Worm (Caenorhabditis elegans) whole organism, mixed stage, embryonic: ENCODE results near the gene gst-42.

Experiments
- M03D4.4 ChIP-seq: sonication (generic microtip); optimal IDR thresholded peaks from 2 replicates; lab custom pipeline; 2017; ENCODE audit warnings: mild to moderate bottlenecking, missing genetic modification characterization, missing compliant biosample characterization
- blmp-1 ChIP-seq: fragments of 150-350 bp; optimal IDR thresholded peaks from 2 replicates; lab custom pipeline; 2014; ENCODE audit warnings: missing biosample characterization, missing genetic modification characterization
- ceh-39 ChIP-seq: fragments of 150-350 bp; optimal IDR thresholded peaks from 2 replicates; lab custom pipeline; 2014; ENCODE audit warnings: missing biosample characterization, missing genetic modification characterization
- ceh-43 ChIP-seq: fragments of 200-800 bp; sonication (Bioruptor generic); optimal IDR thresholded peaks from 2 replicates; lab custom pipeline; 2018; ENCODE audit warnings: mild to moderate bottlenecking, missing genetic modification characterization, moderate library complexity, missing compliant biosample characterization
- ceh-83 ChIP-seq: fragments of 200-800 bp; sonication (Bioruptor generic); optimal IDR thresholded peaks from 2 replicates; lab custom pipeline; 2018; ENCODE audit warnings: mild to moderate bottlenecking, missing genetic modification characterization, missing compliant biosample characterization
- ces-1 ChIP-seq: fragments of 150-350 bp; optimal IDR thresholded peaks from 2 replicates; lab custom pipeline; 2014; ENCODE audit warnings: missing biosample characterization, missing genetic modification reagents, missing genetic modification characterization
- cnd-1 ChIP-seq: fragments of 200-800 bp; sonication (Bioruptor generic); optimal IDR thresholded peaks from 2 replicates; lab custom pipeline; 2018; ENCODE audit warnings: mild to moderate bottlenecking, missing genetic modification characterization, missing compliant biosample characterization
- drap-1 ChIP-seq: fragments of 200-800 bp; sonication (Bioruptor generic); optimal IDR thresholded peaks from 3 replicates; lab custom pipeline; 2018; ENCODE audit warnings: mild to moderate bottlenecking, missing genetic modification characterization, missing compliant biosample characterization
- elt-1 ChIP-seq: sonication (generic microtip); optimal IDR thresholded peaks from 2 replicates; lab custom pipeline; 2017; ENCODE audit warnings: missing genetic modification characterization, mild to moderate bottlenecking, missing compliant biosample characterization, antibody characterized with exemption, moderate library complexity, borderline replicate concordance; ENCODE audit not compliant: insufficient read depth
- elt-3 ChIP-seq: fragments of 150-350 bp; optimal IDR thresholded peaks from 2 replicates; lab custom pipeline; 2014; ENCODE audit warnings: missing biosample characterization, missing genetic modification characterization
- ham-2 ChIP-seq: fragments of 200-800 bp; sonication (Bioruptor generic); optimal IDR thresholded peaks from 2 replicates; lab custom pipeline; 2018; ENCODE audit warnings: mild to moderate bottlenecking, missing genetic modification characterization, missing compliant biosample characterization
- hlh-1 ChIP-seq: fragments of 150-350 bp; optimal IDR thresholded peaks from 2 replicates; lab custom pipeline; 2014; ENCODE audit warnings: missing biosample characterization, missing genetic modification reagents, missing genetic modification characterization
- lin-13 ChIP-seq: fragments of 150-350 bp; optimal IDR thresholded peaks from 2 replicates; lab custom pipeline; 2014; ENCODE audit warnings: missing biosample characterization, missing genetic modification characterization
- lsy-2 ChIP-seq: fragments of 150-350 bp; optimal IDR thresholded peaks from 2 replicates; lab custom pipeline; 2014; ENCODE audit warnings: missing biosample characterization, missing genetic modification characterization
- mab-5 ChIP-seq: fragments of 150-350 bp; optimal IDR thresholded peaks from 2 replicates; lab custom pipeline; 2014; ENCODE audit warnings: missing biosample characterization, missing genetic modification characterization
- mep-1 ChIP-seq: fragments of 150-350 bp; optimal IDR thresholded peaks from 2 replicates; lab custom pipeline; 2017; ENCODE audit warnings: missing biosample characterization, missing genetic modification reagents, missing genetic modification characterization, inconsistent platforms
- mls-2 ChIP-seq: sonication (generic microtip); optimal IDR thresholded peaks from 2 replicates; lab custom pipeline; 2016; ENCODE audit warnings: mild to moderate bottlenecking, missing genetic modification characterization, moderate library complexity, missing compliant biosample characterization
- nhr-12 ChIP-seq: fragments of 150-350 bp; optimal IDR thresholded peaks from 2 replicates; lab custom pipeline; 2014; ENCODE audit warnings: missing biosample characterization, missing genetic modification characterization
- nhr-2 ChIP-seq: fragments of 150-350 bp; optimal IDR thresholded peaks from 2 replicates; lab custom pipeline; 2014; ENCODE audit warnings: missing biosample characterization, missing genetic modification characterization
- nhr-237 ChIP-seq: fragments of 150-350 bp; optimal IDR thresholded peaks from 2 replicates; lab custom pipeline; 2014; ENCODE audit warnings: missing biosample characterization, missing genetic modification characterization
- nhr-28 ChIP-seq: fragments of 150-350 bp; optimal IDR thresholded peaks from 2 replicates; lab custom pipeline; 2014; ENCODE audit warnings: missing biosample characterization, missing genetic modification characterization
- nhr-76 ChIP-seq: sonication (generic microtip); optimal IDR thresholded peaks from 2 replicates; lab custom pipeline; 2017; ENCODE audit warnings: missing biosample characterization, missing genetic modification characterization
- pha-4 ChIP-seq: fragments of 150-350 bp; optimal IDR thresholded peaks from 2 replicates; lab custom pipeline; 2018; ENCODE audit warnings: missing biosample characterization, missing genetic modification reagents, missing genetic modification characterization
- snpc-4 ChIP-seq: fragments of 150-350 bp; optimal IDR thresholded peaks from 2 replicates; lab custom pipeline; 2014; ENCODE audit warnings: missing biosample characterization, missing genetic modification characterization
- sptf-1 ChIP-seq: sonication (generic microtip); optimal IDR thresholded peaks from 2 replicates; lab custom pipeline; 2017; ENCODE audit warnings: mild to moderate bottlenecking, missing genetic modification characterization, moderate library complexity, missing compliant biosample characterization
- tbx-8 ChIP-seq: fragments of 200-800 bp; sonication (Bioruptor generic); optimal IDR thresholded peaks from 2 replicates; lab custom pipeline; 2018; ENCODE audit warnings: mild to moderate bottlenecking, missing genetic modification characterization, moderate library complexity, missing compliant biosample characterization
- unc-120 ChIP-seq: sonication (generic microtip); optimal IDR thresholded peaks from 2 replicates; lab custom pipeline; 2017; ENCODE audit warnings: missing genetic modification characterization, missing compliant biosample characterization; ENCODE audit not compliant: poor library complexity, severe bottlenecking
- unc-39 ChIP-seq: fragments of 150-350 bp; optimal IDR thresholded peaks from 2 replicates; lab custom pipeline; 2014; ENCODE audit warnings: missing biosample characterization, missing genetic modification characterization
- unc-62 ChIP-seq: fragments of 150-350 bp; optimal IDR thresholded peaks from 2 replicates; lab custom pipeline; 2014; ENCODE audit warnings: missing biosample characterization, missing genetic modification reagents, missing genetic modification characterization
- zip-8 ChIP-seq: fragments of 150-350 bp; optimal IDR thresholded peaks from 2 replicates; lab custom pipeline; 2014; ENCODE audit warnings: missing biosample characterization, missing genetic modification characterization
- ztf-11 ChIP-seq: fragments of 150-350 bp; optimal IDR thresholded peaks from 2 replicates; lab custom pipeline; 2014; ENCODE audit warnings: missing biosample characterization, missing genetic modification characterization

Gene gst-42

ce11 chrX:11712230-11712853, 15.4 kb downstream of the gst-42 start, which contains the start of gene col-180:
col-180 (minus strand) TSS chrX:11712280.
- TF ChIP-seq pha-4 (tag; lab: Kevin White, UChicago) (no peak), nhr-12 (no peak), hlh-1 (tag; lab: Kevin White, UChicago) (no peak), M03D4.4 (tag; lab: Kevin White, UChicago) (no peak), lin-13 (no peak), unc-39 (tag; lab: Kevin White, UChicago) (no peak), unc-120 (tag; lab: Kevin White, UChicago) (no peak), nhr-76 (no peak), cnd-1 (no peak), ham-2 (GFP tag; lab: Kevin White, UChicago) (no peak), sptf-1 (tag; lab: Kevin White, UChicago) (no peak), mab-5 (tag; lab: Kevin White, UChicago) (no peak), snpc-4 (tag; lab: Kevin White, UChicago) (no peak), drap-1 (no peak), elt-3 (no peak), ceh-43 (GFP tag; lab: Kevin White, UChicago) (no peak), elt-1 (no peak), ces-1 (GFP tag; lab: Kevin White, UChicago) (no peak), blmp-1 (tag; lab: Kevin White, UChicago) (no peak)

ce11 chrX:11711437-11712080, 16.2 kb downstream of the gst-42 start:
- TF ChIP-seq ceh-83 (no peak), nhr-12 (no peak), ceh-39 (tag; lab: Kevin White, UChicago) (no peak), unc-39 (tag; lab: Kevin White, UChicago) (no peak), zip-8 (tag; lab: Kevin White, UChicago) (no peak), hlh-1 (tag; lab: Kevin White, UChicago) (no peak), nhr-28 (tag; lab: Kevin White, UChicago) (no peak), ham-2 (GFP tag; lab: Kevin White, UChicago) (no peak), unc-120 (tag; lab: Kevin White, UChicago) (no peak), elt-3 (no peak), pha-4 (tag; lab: Kevin White, UChicago) (no peak), unc-62 (GFP tag; lab: Kevin White, UChicago) (no peak)

ce11 chrX:11710229-11710628, 17.5 kb downstream of the gst-42 start, which contains the start of gene C44C10.11:
C44C10.11 (minus strand) TSS chrX:11710343.
- TF ChIP-seq nhr-237 (tag; lab: Kevin White, UChicago) (no peak), sptf-1 (tag; lab: Kevin White, UChicago) (no peak), nhr-76 (no peak), ces-1 (GFP tag; lab: Kevin White, UChicago) (no peak), nhr-2 (tag; lab: Kevin White, UChicago) (no peak), unc-120 (tag; lab: Kevin White, UChicago) (no peak)

ce11 chrX:11702236-11702635, 25.5 kb downstream of the gst-42 start, which contains the start of gene C44C10.3:
C44C10.3 (plus strand) TSS chrX:11702536.
- TF ChIP-seq ceh-39 (tag; lab: Kevin White, UChicago) (no peak), lin-13 (no peak), unc-62 (GFP tag; lab: Kevin White, UChicago) (no peak), nhr-76 (no peak), snpc-4 (tag; lab: Kevin White, UChicago) (no peak), ztf-11 (no peak), pha-4 (tag; lab: Kevin White, UChicago) (no peak), ces-1 (GFP tag; lab: Kevin White, UChicago) (no peak), mls-2 (tag; lab: Kevin White, UChicago) (no peak), nhr-28 (tag; lab: Kevin White, UChicago) (no peak), tbx-8 (GFP tag; lab: Kevin White, UChicago) (no peak), mep-1 (tag; lab: Kevin White, UChicago) (no peak), lsy-2 (tag; lab: Kevin White, UChicago) (no peak), elt-1 (no peak), ceh-43 (GFP tag; lab: Kevin White, UChicago) (no peak), cnd-1 (no peak)
